Fruit fly (Drosophila melanogaster) Kc167 (cell line): Measurements from ENCODE around the gene CG1907.

ENCODE experiments used
- Myc ChIP-seq: fragments of >200 bp; optimal IDR thresholded peaks from 2 replicates; lab custom pipeline; 2017; ENCODE audit warnings: missing external identifiers
- Sin3A ChIP-seq: fragments of >200 bp; optimal IDR thresholded peaks from 2 replicates; lab custom pipeline; 2018; ENCODE audit warnings: missing external identifiers
- h ChIP-seq: fragments of >200 bp; optimal IDR thresholded peaks from 3 replicates; lab custom pipeline; 2018; ENCODE audit warnings: missing external identifiers
- psq ChIP-seq: fragments of >200 bp; optimal IDR thresholded peaks from 2 replicates; lab custom pipeline; 2017; ENCODE audit warnings: missing external identifiers
- ttk ChIP-seq: sonication (Bioruptor generic); optimal IDR thresholded peaks from 2 replicates; lab custom pipeline; 2017; ENCODE audit warnings: missing external identifiers

DNA sequence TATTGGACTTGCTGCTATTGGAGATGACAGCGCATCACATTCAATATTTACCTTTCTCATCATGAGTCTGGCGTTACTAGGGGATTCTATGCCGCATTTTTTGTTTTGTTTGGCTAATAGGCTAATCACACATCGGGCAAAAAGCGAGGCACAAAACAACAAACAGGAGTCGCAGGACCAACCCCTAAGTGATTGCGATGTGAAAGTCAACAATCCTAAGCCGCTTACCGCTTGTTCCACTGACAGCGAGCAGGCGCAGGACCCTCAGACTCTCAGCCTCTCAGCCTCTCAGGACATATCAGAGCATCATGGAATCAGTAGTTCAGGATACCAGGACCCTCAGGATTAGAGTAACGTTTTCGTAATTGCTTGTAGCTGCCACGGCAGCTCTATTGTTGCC lies 42.9 kb upstream of the CG1907 start:
- TF ChIP-seq psq (lab: Kevin White, UChicago) = no peak
- no peak for TF ChIP-seq Sin3A
- TF ChIP-seq ttk (lab: Kevin White, UChicago) = no peak
- TF ChIP-seq Myc = no peak
- TF ChIP-seq h (lab: Kevin White, UChicago) = no peak
